Worm (Caenorhabditis elegans) whole organism, L3 larva: Measurements from ENCODE around the gene F54A3.6.

Experiments
- ama-1 ChIP-seq: fragments of 150-350 bp; optimal IDR thresholded peaks from 2 replicates; lab custom pipeline; 2018
- ceh-16 ChIP-seq: sonication (generic microtip); optimal IDR thresholded peaks from 2 replicates; lab custom pipeline; 2017; ENCODE audit warnings: missing biosample characterization, missing genetic modification characterization
- ceh-28 ChIP-seq: fragments of 150-350 bp; optimal IDR thresholded peaks from 2 replicates; lab custom pipeline; 2014; ENCODE audit warnings: missing biosample characterization, missing genetic modification reagents, missing genetic modification characterization
- ceh-9 ChIP-seq: sonication (generic microtip); optimal IDR thresholded peaks from 2 replicates; lab custom pipeline; 2018; ENCODE audit warnings: missing biosample characterization, missing genetic modification characterization
- daf-12 ChIP-seq: fragments of 150-350 bp; optimal IDR thresholded peaks from 2 replicates; lab custom pipeline; 2014; ENCODE audit warnings: missing biosample characterization, missing genetic modification reagents, missing genetic modification characterization
- egl-5 ChIP-seq: fragments of 150-350 bp; optimal IDR thresholded peaks from 2 replicates; lab custom pipeline; 2017; ENCODE audit warnings: missing biosample characterization, missing genetic modification reagents, missing genetic modification characterization, inconsistent platforms
- elt-1 ChIP-seq: fragments of 150-350 bp; optimal IDR thresholded peaks from 2 replicates; lab custom pipeline; 2014; ENCODE audit warnings: missing biosample characterization, missing genetic modification characterization
- elt-2 ChIP-seq: sonication (generic microtip); optimal IDR thresholded peaks from 2 replicates; lab custom pipeline; 2016; ENCODE audit warnings: missing genetic modification reagents, mild to moderate bottlenecking, missing genetic modification characterization, missing compliant biosample characterization
- elt-3 ChIP-seq, 3 experiments: fragments of 150-350 bp in 1 of 3; sonication (generic microtip) in 2 of 3; optimal IDR thresholded peaks; 2 replicates in 2 of 3; 4 replicates in 1 of 3; lab custom pipeline; 2014 to 2017; ENCODE audit warnings: missing biosample characterization in 3 of 3, missing genetic modification characterization in 3 of 3
- eor-1 ChIP-seq, 2 experiments: fragments of 150-350 bp; optimal IDR thresholded peaks; 2 replicates each; lab custom pipeline; 2014 to 2018; ENCODE audit warnings: missing biosample characterization in 2 of 2, missing genetic modification characterization in 2 of 2
- fkh-10 ChIP-seq: sonication (generic microtip); optimal IDR thresholded peaks from 2 replicates; lab custom pipeline; 2017; ENCODE audit warnings: missing biosample characterization, missing genetic modification reagents, missing genetic modification characterization
- fkh-2 ChIP-seq: fragments of 150-350 bp; optimal IDR thresholded peaks from 2 replicates; lab custom pipeline; 2014; ENCODE audit warnings: missing biosample characterization, missing genetic modification reagents, missing genetic modification characterization
- hmg-11 ChIP-seq: sonication (generic microtip); optimal IDR thresholded peaks from 2 replicates; lab custom pipeline; 2016; ENCODE audit warnings: missing genetic modification characterization, missing compliant biosample characterization
- jun-1 ChIP-seq: fragments of 150-350 bp; optimal IDR thresholded peaks from 2 replicates; lab custom pipeline; 2014; ENCODE audit warnings: missing biosample characterization, missing genetic modification reagents, missing genetic modification characterization
- lin-15B ChIP-seq: fragments of 150-350 bp; optimal IDR thresholded peaks from 2 replicates; lab custom pipeline; 2014; ENCODE audit warnings: missing biosample characterization, missing genetic modification characterization
- lin-39 ChIP-seq: fragments of 150-350 bp; optimal IDR thresholded peaks from 2 replicates; lab custom pipeline; 2018; ENCODE audit warnings: missing biosample characterization, missing genetic modification reagents, missing genetic modification characterization
- lsy-12 ChIP-seq: sonication (generic microtip); optimal IDR thresholded peaks from 2 replicates; lab custom pipeline; 2016; ENCODE audit warnings: mild to moderate bottlenecking, missing genetic modification characterization, missing compliant biosample characterization
- mdl-1 ChIP-seq: fragments of 150-350 bp; optimal IDR thresholded peaks from 2 replicates; lab custom pipeline; 2014; ENCODE audit warnings: missing biosample characterization, missing genetic modification characterization
- nfya-1 ChIP-seq: sonication (generic microtip); optimal IDR thresholded peaks from 2 replicates; lab custom pipeline; 2017; ENCODE audit warnings: missing genetic modification characterization, mild to moderate bottlenecking, missing compliant biosample characterization, antibody characterized with exemption, moderate library complexity; ENCODE audit not compliant: insufficient read depth
- nhr-11 ChIP-seq: fragments of 150-350 bp; optimal IDR thresholded peaks from 2 replicates; lab custom pipeline; 2014; ENCODE audit warnings: missing biosample characterization, missing genetic modification characterization
- nhr-12 ChIP-seq: fragments of 150-350 bp; optimal IDR thresholded peaks from 2 replicates; lab custom pipeline; 2014; ENCODE audit warnings: missing biosample characterization, missing genetic modification characterization
- nhr-23 ChIP-seq: fragments of 150-350 bp; optimal IDR thresholded peaks from 2 replicates; lab custom pipeline; 2014; ENCODE audit warnings: missing biosample characterization, missing genetic modification reagents, missing genetic modification characterization
- nhr-25 ChIP-seq: sonication (generic microtip); optimal IDR thresholded peaks from 2 replicates; lab custom pipeline; 2017; ENCODE audit warnings: missing biosample characterization, missing genetic modification characterization
- nhr-28 ChIP-seq: fragments of 150-350 bp; optimal IDR thresholded peaks from 2 replicates; lab custom pipeline; 2014; ENCODE audit warnings: missing biosample characterization, missing genetic modification characterization
- nhr-43 ChIP-seq: sonication (generic microtip); optimal IDR thresholded peaks from 2 replicates; lab custom pipeline; 2016; ENCODE audit warnings: mild to moderate bottlenecking, missing genetic modification characterization, missing compliant biosample characterization; ENCODE audit not compliant: poor library complexity, severe bottlenecking
- nhr-67 ChIP-seq: fragments of 150-350 bp; optimal IDR thresholded peaks from 2 replicates; lab custom pipeline; 2014; ENCODE audit warnings: missing biosample characterization, missing genetic modification characterization
- nhr-76 ChIP-seq: fragments of 150-350 bp; sonication (generic microtip); optimal IDR thresholded peaks from 5 replicates; lab custom pipeline; 2014; ENCODE audit warnings: missing biosample characterization, missing genetic modification characterization
- nhr-77 ChIP-seq: fragments of 150-350 bp; optimal IDR thresholded peaks from 2 replicates; lab custom pipeline; 2014; ENCODE audit warnings: missing biosample characterization, missing genetic modification characterization
- pha-4 ChIP-seq: fragments of 150-350 bp; optimal IDR thresholded peaks from 2 replicates; lab custom pipeline; 2014; ENCODE audit warnings: missing biosample characterization, missing genetic modification reagents, missing genetic modification characterization
- pqm-1 ChIP-seq: fragments of 150-350 bp; optimal IDR thresholded peaks from 2 replicates; lab custom pipeline; 2017; ENCODE audit warnings: missing biosample characterization, missing genetic modification characterization, inconsistent platforms
- sea-2 ChIP-seq: fragments of 150-350 bp; sonication (generic microtip); optimal IDR thresholded peaks from 4 replicates; lab custom pipeline; 2014; ENCODE audit warnings: missing biosample characterization, missing genetic modification reagents, missing genetic modification characterization
- skn-1 ChIP-seq: fragments of 150-350 bp; optimal IDR thresholded peaks from 2 replicates; lab custom pipeline; 2014; ENCODE audit warnings: missing biosample characterization, missing genetic modification characterization
- snpc-4 ChIP-seq: fragments of 150-350 bp; optimal IDR thresholded peaks from 2 replicates; lab custom pipeline; 2014; ENCODE audit warnings: missing biosample characterization, missing genetic modification characterization
- unc-39 ChIP-seq: sonication (generic microtip); optimal IDR thresholded peaks from 4 replicates; lab custom pipeline; 2017; ENCODE audit warnings: missing biosample characterization, missing genetic modification characterization
- unc-62 ChIP-seq: fragments of 150-350 bp; sonication (generic microtip); optimal IDR thresholded peaks from 4 replicates; lab custom pipeline; 2014; ENCODE audit warnings: missing biosample characterization, missing genetic modification reagents, missing genetic modification characterization
- zag-1 ChIP-seq: fragments of 150-350 bp; optimal IDR thresholded peaks from 2 replicates; lab custom pipeline; 2014; ENCODE audit warnings: missing biosample characterization, missing genetic modification characterization
- ztf-11 ChIP-seq: fragments of 150-350 bp; optimal IDR thresholded peaks from 2 replicates; lab custom pipeline; 2014; ENCODE audit warnings: missing biosample characterization, missing genetic modification characterization
- ztf-4 ChIP-seq: fragments of 150-350 bp; optimal IDR thresholded peaks from 2 replicates; lab custom pipeline; 2014; ENCODE audit warnings: missing biosample characterization, missing genetic modification characterization

The F54A3.6 gene

ce11 chrII:2230368-2230767 is 1.9 kb downstream of the F54A3.6 start:
- TF ChIP-seq pha-4 (tag; lab: Kevin White, UChicago), result no peak
- TF ChIP-seq zag-1 (tag; lab: Kevin White, UChicago), result no peak
- no peak for TF ChIP-seq hmg-11 (tag; lab: Kevin White, UChicago)
- no peak for TF ChIP-seq ceh-16 (tag; lab: Kevin White, UChicago)
- TF ChIP-seq fkh-10 (GFP tag; lab: Kevin White, UChicago), result no peak
- no peak for TF ChIP-seq eor-1 (tag; optimal IDR thresholded peaks at IDR 0.05; lab: Kevin White, UChicago)
- no peak for TF ChIP-seq mdl-1 (tag; lab: Kevin White, UChicago)
- no peak for TF ChIP-seq nhr-25 (tag; lab: Kevin White, UChicago)
- no peak for TF ChIP-seq egl-5 (tag; lab: Kevin White, UChicago)
- no peak for TF ChIP-seq elt-3 (tag; optimal IDR thresholded peaks at IDR 0.05; lab: Kevin White, UChicago)
- no peak for TF ChIP-seq elt-1
- no peak for TF ChIP-seq ama-1 (lab: Kevin White, UChicago)
- no peak for TF ChIP-seq nhr-23 (tag; lab: Kevin White, UChicago)

- TF ChIP-seq nhr-23 (tag; lab: Kevin White, UChicago), result no peak
- TF ChIP-seq nhr-76 (tag; lab: Kevin White, UChicago), result no peak
- no peak for TF ChIP-seq eor-1 (tag; optimal IDR thresholded peaks at IDR 0.05; lab: Kevin White, UChicago)
- TF ChIP-seq nhr-67 (tag; lab: Kevin White, UChicago), result no peak
- no peak for TF ChIP-seq fkh-2 (tag; lab: Kevin White, UChicago)
- TF ChIP-seq ztf-11 (tag; lab: Kevin White, UChicago), result no peak
- TF ChIP-seq lsy-12 (tag; lab: Kevin White, UChicago), result no peak
- TF ChIP-seq fkh-10 (GFP tag; lab: Kevin White, UChicago), result no peak
- no peak for TF ChIP-seq elt-3 (tag; optimal IDR thresholded peaks at IDR 0.05; lab: Kevin White, UChicago)
- TF ChIP-seq jun-1 (tag; lab: Kevin White, UChicago), result no peak
Observed at ce11 chrII:2225608-2226007, 6.7 kb downstream of the F54A3.6 start, which contains the start of gene F54A3.5. Gene F54A3.5, minus strand, starts transcription at chrII:2225708.

ce11 chrII:2224916-2225315 is 7.4 kb downstream of the F54A3.6 start:
- TF ChIP-seq ceh-28 (tag; lab: Kevin White, UChicago), result peak; percentile 85

ce11 chrII:2223467-2223866 is 8.8 kb downstream of the F54A3.6 start, which contains the start of gene cbs-2:
Gene cbs-2, minus strand, starts transcription at chrII:2223567.
- TF ChIP-seq nhr-43 (tag; lab: Kevin White, UChicago) (no peak), elt-1 (no peak), nhr-25 (tag; lab: Kevin White, UChicago) (no peak), eor-1 (tag; optimal IDR thresholded peaks at IDR 0.05; lab: Kevin White, UChicago) (no peak)
- TF ChIP-seq, all 47 proteins: peak for 0

DNA sequence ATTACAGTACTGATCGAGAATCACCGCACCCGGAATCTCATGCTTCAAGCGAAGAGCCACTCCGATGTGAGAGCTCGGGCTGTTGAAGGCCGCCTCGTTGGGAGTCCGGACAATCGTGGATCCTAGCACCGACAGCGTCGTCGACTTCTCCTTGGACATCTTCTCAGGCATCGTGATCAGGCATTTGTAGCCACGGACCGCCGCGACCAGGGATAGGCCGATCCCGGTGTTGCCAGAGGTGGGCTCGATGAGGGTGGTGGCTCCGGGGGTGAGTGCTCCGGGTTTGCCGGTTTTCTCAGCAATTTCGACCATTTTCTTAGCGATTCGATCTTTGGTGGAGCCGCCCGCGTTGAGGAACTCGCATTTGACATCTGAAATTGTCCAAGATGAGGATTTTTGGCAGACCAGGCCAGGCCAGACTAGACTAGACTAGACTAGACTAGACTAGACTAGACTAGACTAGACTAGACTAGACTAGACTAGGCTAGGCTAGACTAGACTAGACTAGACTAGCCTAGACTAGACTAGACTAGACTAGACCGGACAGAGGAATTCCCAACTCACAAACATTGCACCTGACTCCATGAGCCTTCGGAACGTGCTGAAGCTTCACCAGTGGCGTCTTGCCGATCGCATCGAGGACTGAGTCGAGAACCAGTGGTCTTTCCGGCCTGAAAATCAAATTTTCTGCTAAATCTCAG is 10.9 kb downstream of the F54A3.6 start:
- no peak for TF ChIP-seq eor-1 (tag; optimal IDR thresholded peaks at IDR 0.05; lab: Kevin White, UChicago)
- TF ChIP-seq nhr-11 (tag; lab: Kevin White, UChicago), result no peak
- TF ChIP-seq nhr-23 (tag; lab: Kevin White, UChicago), result no peak
- no peak for TF ChIP-seq zag-1 (tag; lab: Kevin White, UChicago)
- no peak for TF ChIP-seq lsy-12 (tag; lab: Kevin White, UChicago)
- no peak for TF ChIP-seq elt-2
- TF ChIP-seq snpc-4 (tag; lab: Kevin White, UChicago), result no peak
- no peak for TF ChIP-seq mdl-1 (tag; lab: Kevin White, UChicago)
- TF ChIP-seq elt-3 (tag; optimal IDR thresholded peaks at IDR 0.05; lab: Kevin White, UChicago), result no peak
- no peak for TF ChIP-seq hmg-11 (tag; lab: Kevin White, UChicago)
- TF ChIP-seq lin-15B, result no peak
- no peak for TF ChIP-seq ama-1 (lab: Kevin White, UChicago)

- TF ChIP-seq nhr-11 (tag; lab: Kevin White, UChicago) (no peak), ztf-4 (tag; lab: Kevin White, UChicago) (no peak), nfya-1 (tag; lab: Kevin White, UChicago) (peak; percentile 68), mdl-1 (tag; lab: Kevin White, UChicago) (no peak), pqm-1 (tag; lab: Kevin White, UChicago) (no peak), skn-1 (tag; lab: Kevin White, UChicago) (no peak), snpc-4 (tag; lab: Kevin White, UChicago) (peak; percentile 56), hmg-11 (tag; lab: Kevin White, UChicago) (peak; percentile 61), ztf-11 (tag; lab: Kevin White, UChicago) (no peak), nhr-77 (tag; lab: Kevin White, UChicago) (no peak), ceh-28 (tag; lab: Kevin White, UChicago) (no peak), sea-2 (GFP tag; lab: Kevin White, UChicago) (no peak), eor-1 (tag; optimal IDR thresholded peaks at IDR 0.05; lab: Kevin White, UChicago) (no peak), nhr-12 (tag; lab: Kevin White, UChicago) (no peak), elt-2 (no peak), nhr-23 (tag; lab: Kevin White, UChicago) (no peak), unc-39 (tag; lab: Kevin White, UChicago) (no peak), daf-12 (tag; lab: Kevin White, UChicago) (no peak), ceh-16 (tag; lab: Kevin White, UChicago) (no peak), pha-4 (tag; lab: Kevin White, UChicago) (peak; percentile 40), egl-5 (tag; lab: Kevin White, UChicago) (no peak), lin-39 (tag; lab: Kevin White, UChicago) (peak; percentile 83), nhr-28 (tag; lab: Kevin White, UChicago) (no peak), ceh-9 (tag; lab: Kevin White, UChicago) (no peak), unc-62 (GFP tag; lab: Kevin White, UChicago) (no peak)
Observed at ce11 chrII:2219880-2220279, 12.4 kb downstream of the F54A3.6 start, which contains the start of gene Y59C2A.3. Gene Y59C2A.3, minus strand, starts transcription at chrII:2219921.
